Worm (Caenorhabditis elegans) whole organism, young adult: ENCODE measurements around the gene acs-5.

Experiments used
- C17E4.6 ChIP-seq: fragments of 200-800 bp; sonication (Bioruptor generic); IDR thresholded peaks from 2 replicates; pipeline ENCODE4 v1.3.6; 2022; ENCODE audit warnings: missing genetic modification reagents, missing genetic modification characterization, missing compliant biosample characterization
- D2030.7 ChIP-seq: fragments of 200-800 bp; sonication (Bioruptor generic); IDR thresholded peaks from 2 replicates; pipeline ENCODE4 v1.3.6; 2022; ENCODE audit warnings: missing genetic modification reagents, missing genetic modification characterization, missing compliant biosample characterization
- F23B12.7 ChIP-seq: sonication (generic microtip); optimal IDR thresholded peaks from 2 replicates; lab custom pipeline; 2017; ENCODE audit warnings: missing genetic modification characterization, mild to moderate bottlenecking, missing compliant biosample characterization, antibody characterized with exemption, moderate library complexity; ENCODE audit not compliant: insufficient read depth
- F39B2.1 ChIP-seq: fragments of 200-800 bp; sonication (Bioruptor generic); IDR thresholded peaks from 2 replicates; pipeline ENCODE4 v1.3.6; 2022; ENCODE audit warnings: missing genetic modification reagents, missing genetic modification characterization, missing compliant biosample characterization
- F49E8.2 ChIP-seq: sonication (generic microtip); optimal IDR thresholded peaks from 3 replicates; lab custom pipeline; 2017; ENCODE audit warnings: missing genetic modification characterization, mild to moderate bottlenecking, missing compliant biosample characterization, antibody characterized with exemption, moderate library complexity; ENCODE audit not compliant: insufficient read depth
- K12H6.12 ChIP-seq: fragments of 200-800 bp; sonication (Bioruptor generic); optimal IDR thresholded peaks from 2 replicates; lab custom pipeline; 2018; ENCODE audit warnings: mild to moderate bottlenecking, missing genetic modification characterization, missing compliant biosample characterization
- T26A5.8 ChIP-seq: sonication (generic microtip); optimal IDR thresholded peaks from 2 replicates; lab custom pipeline; 2016; ENCODE audit warnings: missing genetic modification characterization, missing compliant biosample characterization
- Y56A3A.18 ChIP-seq: fragments of 200-800 bp; sonication (Bioruptor generic); IDR thresholded peaks from 2 replicates; pipeline ENCODE4 v1.3.6; 2022; ENCODE audit warnings: missing genetic modification reagents, missing genetic modification characterization, missing compliant biosample characterization
- Y67H2A.10 ChIP-seq: fragments of 200-800 bp; sonication (Bioruptor generic); conservative IDR thresholded peaks from 2 replicates; pipeline ENCODE4 v1.3.6; 2022; ENCODE audit warnings: missing genetic modification reagents, missing genetic modification characterization, missing compliant biosample characterization
- Y79H2A.3 ChIP-seq: fragments of 200-800 bp; sonication (Bioruptor generic); conservative IDR thresholded peaks from 2 replicates; pipeline ENCODE4 v1.3.6; 2022; ENCODE audit warnings: missing genetic modification reagents, missing genetic modification characterization, missing compliant biosample characterization
- atf-7 ChIP-seq: sonication (generic microtip); optimal IDR thresholded peaks from 2 replicates; lab custom pipeline; 2017; ENCODE audit warnings: mild to moderate bottlenecking, missing genetic modification characterization, missing compliant biosample characterization
- bed-1 ChIP-seq: fragments of 200-800 bp; sonication (Bioruptor generic); IDR thresholded peaks from 2 replicates; pipeline ENCODE4 v1.3.6; 2022; ENCODE audit warnings: missing genetic modification reagents, missing genetic modification characterization, missing compliant biosample characterization
- cebp-2 ChIP-seq: fragments of 200-800 bp; sonication (Bioruptor generic); IDR thresholded peaks from 2 replicates; pipeline ENCODE4 v1.3.6; 2022; ENCODE audit warnings: missing genetic modification characterization, missing compliant biosample characterization
- ceh-58 ChIP-seq: fragments of 200-800 bp; sonication (Bioruptor generic); IDR thresholded peaks from 2 replicates; pipeline ENCODE4 v1.3.6; 2022; ENCODE audit warnings: missing genetic modification characterization, missing compliant biosample characterization
- chd-7 ChIP-seq: sonication (generic microtip); optimal IDR thresholded peaks from 2 replicates; lab custom pipeline; 2016; ENCODE audit warnings: mild to moderate bottlenecking, missing genetic modification characterization, moderate library complexity, missing compliant biosample characterization
- die-1 ChIP-seq: sonication (generic microtip); optimal IDR thresholded peaks from 2 replicates; lab custom pipeline; 2016; ENCODE audit warnings: missing genotype, mild to moderate bottlenecking, missing genetic modification characterization, missing compliant biosample characterization
- dpff-1 ChIP-seq: sonication (generic microtip); optimal IDR thresholded peaks from 2 replicates; lab custom pipeline; 2017; ENCODE audit warnings: mild to moderate bottlenecking, missing genetic modification characterization, missing compliant biosample characterization
- dpl-1 ChIP-seq: fragments of 150-350 bp; optimal IDR thresholded peaks from 2 replicates; lab custom pipeline; 2014; ENCODE audit warnings: missing biosample characterization, missing genetic modification reagents, missing genetic modification characterization
- hlh-26 ChIP-seq: fragments of 200-800 bp; sonication (Bioruptor generic); conservative IDR thresholded peaks from 2 replicates; pipeline ENCODE4 v1.3.6; 2022; ENCODE audit warnings: missing genetic modification reagents, missing genetic modification characterization, missing compliant biosample characterization
- lin-40 ChIP-seq: sonication (generic microtip); optimal IDR thresholded peaks from 2 replicates; lab custom pipeline; 2016; ENCODE audit warnings: missing genetic modification characterization, mild to moderate bottlenecking, missing compliant biosample characterization, missing genotype, missing genetic modification reagents
- lsl-1 ChIP-seq: fragments of 200-800 bp; sonication (Bioruptor generic); optimal IDR thresholded peaks from 2 replicates; lab custom pipeline; 2018; ENCODE audit warnings: mild to moderate bottlenecking, missing genetic modification characterization, moderate library complexity, missing compliant biosample characterization
- madf-8 ChIP-seq: fragments of 200-800 bp; sonication (Bioruptor generic); conservative IDR thresholded peaks from 2 replicates; pipeline ENCODE4 v1.3.6; 2022; ENCODE audit warnings: missing genetic modification reagents, missing genetic modification characterization, missing compliant biosample characterization
- mes-4 ChIP-seq: sonication (generic microtip); optimal IDR thresholded peaks from 2 replicates; lab custom pipeline; 2016; ENCODE audit warnings: missing genotype, missing genetic modification characterization, missing compliant biosample characterization
- mxl-1 ChIP-seq: sonication (generic microtip); optimal IDR thresholded peaks from 2 replicates; lab custom pipeline; 2016; ENCODE audit warnings: missing genetic modification characterization, missing compliant biosample characterization
- nhr-27 ChIP-seq: fragments of 200-800 bp; sonication (Bioruptor generic); optimal IDR thresholded peaks from 2 replicates; lab custom pipeline; 2018; ENCODE audit warnings: mild to moderate bottlenecking, missing genetic modification characterization, moderate library complexity, missing compliant biosample characterization
- rcor-1 ChIP-seq: fragments of 200-800 bp; sonication (Bioruptor generic); IDR thresholded peaks from 2 replicates; pipeline ENCODE4 v1.3.6; 2022; ENCODE audit warnings: missing genetic modification reagents, missing genetic modification characterization, missing compliant biosample characterization
- rec-8 ChIP-seq, 2 experiments: sonication (generic microtip); optimal IDR thresholded peaks; 2 replicates each; lab custom pipeline; 2016; ENCODE audit warnings: mild to moderate bottlenecking in 2 of 2, missing genetic modification characterization in 2 of 2, missing genetic modification reagents in 2 of 2, missing genotype in 2 of 2, missing biosample characterization in 1 of 2, missing compliant biosample characterization in 1 of 2, moderate library complexity in 1 of 2
- sea-2 ChIP-seq: fragments of 200-800 bp; sonication (Bioruptor generic); IDR thresholded peaks from 2 replicates; pipeline ENCODE4 v1.3.6; 2022; ENCODE audit warnings: missing genetic modification characterization, missing compliant biosample characterization
- snpc-1.3 ChIP-seq: sonication (generic microtip); optimal IDR thresholded peaks from 2 replicates; lab custom pipeline; 2017; ENCODE audit warnings: missing genetic modification characterization, mild to moderate bottlenecking, missing compliant biosample characterization, antibody characterized with exemption, moderate library complexity, missing genotype, missing genetic modification reagents; ENCODE audit not compliant: insufficient read depth
- zfh-2 ChIP-seq: fragments of 200-800 bp; sonication (Bioruptor generic); conservative IDR thresholded peaks from 2 replicates; pipeline ENCODE4 v1.3.6; 2022; ENCODE audit warnings: missing genetic modification reagents, missing genetic modification characterization, missing compliant biosample characterization
- ztf-26 ChIP-seq: sonication (generic microtip); optimal IDR thresholded peaks from 2 replicates; lab custom pipeline; 2017; ENCODE audit warnings: missing genetic modification characterization, missing compliant biosample characterization

acs-5 gene

DNA sequence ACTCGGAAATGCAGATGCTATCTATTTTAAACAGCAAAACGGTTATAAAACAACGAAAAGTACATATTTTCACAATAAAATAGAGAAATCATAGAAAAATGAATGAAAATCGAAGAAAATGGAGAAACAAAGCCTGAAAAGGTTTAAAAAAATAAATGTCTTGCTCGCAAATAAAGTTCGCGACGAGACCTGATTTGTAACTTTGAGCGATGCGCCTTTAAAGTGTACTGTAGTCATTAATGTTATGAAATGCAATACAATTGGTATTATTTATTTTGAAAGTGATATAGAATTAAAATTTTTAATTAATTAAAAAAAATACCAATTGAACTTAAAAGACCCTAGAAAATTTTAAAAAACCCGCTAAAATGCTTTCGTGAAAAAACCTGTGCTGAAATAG, 17.9 kb upstream of the acs-5 start (continued):
- TF ChIP-seq madf-8 (GFP tag; lab: Robert Waterston, UW) (peak; percentile 41; the same call in 1 of the 2 replicates), chd-7 (tag; lab: Kevin White, UChicago) (no peak)

DNA sequence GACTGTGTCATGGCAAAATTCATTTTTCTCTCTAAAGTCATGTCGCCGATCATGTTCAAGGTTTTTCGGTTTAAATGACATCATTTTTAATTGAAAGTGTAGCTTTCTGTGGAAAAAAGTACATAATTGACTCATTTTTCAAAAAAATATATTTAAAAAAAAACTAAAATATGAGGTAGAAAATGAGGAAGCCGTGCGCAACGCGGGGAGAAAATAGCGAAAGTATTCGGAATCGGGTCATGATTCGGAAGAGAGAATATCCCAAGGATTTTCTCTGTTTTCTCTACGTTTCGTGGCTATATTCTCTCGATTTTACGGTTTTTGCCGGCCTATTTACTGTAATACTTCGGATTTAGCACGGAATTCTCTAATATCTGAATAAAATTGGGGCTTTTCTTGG, 17.4 kb upstream of the acs-5 start:
- TF ChIP-seq dpl-1 (GFP tag; lab: Kevin White, UChicago) = no peak
- no peak for TF ChIP-seq chd-7 (tag; lab: Kevin White, UChicago)
- TF ChIP-seq F39B2.1 (GFP tag; lab: Robert Waterston, UW) = no peak
- no peak for TF ChIP-seq sea-2
- no peak for TF ChIP-seq bed-1 (GFP tag; lab: Robert Waterston, UW)
- no peak for TF ChIP-seq rcor-1 (GFP tag; lab: Robert Waterston, UW)
- TF ChIP-seq die-1 (tag; lab: Kevin White, UChicago) = no peak
- TF ChIP-seq snpc-1.3 = no peak
- no peak for TF ChIP-seq hlh-26 (GFP tag; lab: Robert Waterston, UW)
- TF ChIP-seq cebp-2 (GFP tag; lab: Robert Waterston, UW) = no peak
- TF ChIP-seq dpff-1 (tag; lab: Kevin White, UChicago) = no peak

DNA sequence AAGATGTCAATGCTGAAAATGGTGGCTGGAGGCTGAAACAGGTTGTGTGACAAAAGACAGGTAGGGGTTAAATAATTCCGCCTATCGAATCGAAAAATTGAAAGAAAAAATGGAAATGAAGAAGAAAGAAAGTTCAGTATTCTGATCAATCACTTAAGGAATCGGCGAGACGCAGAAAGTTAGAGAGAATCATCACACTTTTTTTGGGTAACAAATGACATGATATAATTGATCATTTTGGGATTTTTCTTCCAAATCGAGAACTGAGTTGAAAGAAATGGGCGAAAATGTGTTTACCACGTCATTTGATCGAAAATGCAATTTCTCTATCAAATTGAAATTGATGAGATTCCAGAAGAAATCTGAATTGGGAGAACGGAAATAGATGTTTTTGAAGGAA, 12.7 kb upstream of the acs-5 start:
- peak; percentile 20 for TF ChIP-seq lin-40 (tag; lab: Kevin White, UChicago)
- no peak for TF ChIP-seq Y56A3A.18 (GFP tag; lab: Robert Waterston, UW)
- no peak for TF ChIP-seq rec-8 (tag; optimal IDR thresholded peaks at IDR 0.05; lab: Kevin White, UChicago)
- TF ChIP-seq ztf-26 = peak; percentile 67
- no peak for TF ChIP-seq lsl-1
- TF ChIP-seq D2030.7 (GFP tag; lab: Robert Waterston, UW) = no peak

DNA sequence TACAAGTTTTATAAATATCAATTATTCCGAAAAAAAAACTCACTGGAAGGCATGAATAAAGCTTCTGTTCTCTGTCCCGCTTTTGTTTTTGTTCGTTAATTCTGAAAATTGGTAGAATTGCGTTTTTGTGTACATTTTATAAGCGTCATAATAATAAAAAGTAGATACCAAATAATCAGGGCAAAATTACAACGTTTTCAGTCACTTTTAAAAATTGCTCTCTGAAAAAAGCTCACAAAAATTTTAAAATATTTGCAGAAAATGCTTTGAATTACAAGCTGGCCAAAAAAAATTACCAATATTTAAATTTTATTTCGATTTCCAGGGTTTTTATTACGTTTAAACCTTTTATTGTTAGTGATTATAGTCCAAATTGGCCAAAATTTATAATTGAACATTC, 11.9 kb upstream of the acs-5 start, which contains the start of gene scav-2:
Gene scav-2, minus strand, starts transcription at position 101 of the 400 bp plus-strand sequence.
- TF ChIP-seq mxl-1 (tag; lab: Kevin White, UChicago) (no peak), mes-4 (tag; lab: Kevin White, UChicago) (no peak), atf-7 (no peak), Y79H2A.3 (no peak), F49E8.2 (no peak), F23B12.7 (no peak), zfh-2 (GFP tag; lab: Robert Waterston, UW) (no peak), nhr-27 (tag; lab: Kevin White, UChicago) (no peak), Y67H2A.10 (GFP tag; lab: Robert Waterston, UW) (no peak), cebp-2 (GFP tag; lab: Robert Waterston, UW) (no peak), rcor-1 (GFP tag; lab: Robert Waterston, UW) (no peak), C17E4.6 (GFP tag; lab: Robert Waterston, UW) (no peak), hlh-26 (GFP tag; lab: Robert Waterston, UW) (no peak), K12H6.12 (tag; lab: Kevin White, UChicago) (no peak)
- TF ChIP-seq, all 124 proteins: peak for 0

DNA sequence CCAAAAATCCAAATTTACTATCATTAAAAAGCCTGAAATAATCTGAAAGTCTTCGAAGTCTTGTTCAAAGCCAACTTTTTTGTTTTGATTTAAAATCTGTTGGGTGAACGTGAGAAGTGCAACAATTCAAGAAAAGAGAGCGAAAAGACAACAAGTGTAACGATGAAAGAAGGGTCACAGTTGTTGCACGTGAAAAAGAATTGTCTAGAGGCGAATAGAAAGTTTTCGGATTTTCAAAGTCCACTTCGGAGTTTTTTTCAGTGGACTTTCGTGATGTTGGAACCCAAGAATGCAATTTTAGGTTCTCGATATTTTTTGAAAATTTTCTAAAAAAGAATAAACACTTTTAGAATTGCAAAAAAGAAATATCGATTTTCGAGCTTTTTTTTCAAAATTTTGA, 6.6 kb upstream of the acs-5 start:
- TF ChIP-seq ceh-58 (GFP tag; lab: Robert Waterston, UW) = no peak
- TF ChIP-seq T26A5.8 (tag; lab: Kevin White, UChicago) = no peak
- peak; percentile 56 for TF ChIP-seq ztf-26
- TF ChIP-seq lin-40 (tag; lab: Kevin White, UChicago) = peak; percentile 1
